Worm (Caenorhabditis elegans): ENCODE results near the gene Y69A2AR.1.
A peak's percentile ranks its signal among the peaks of the same experiment; 100 is the strongest.

The Y69A2AR.1 gene

ce11 chrIV:2664901-2665201 lies 2.0 kb upstream of the Y69A2AR.1 start:
- TF ChIP-seq lin-40 (tag; optimal IDR thresholded peaks at IDR 0.05), result no peak
- TF ChIP-seq akir-1 (GFP tag; optimal IDR thresholded peaks at IDR 0.05), result no peak
- no peak for TF ChIP-seq ceh-100 (GFP tag; IDR thresholded peaks at IDR 0.05)
- TF ChIP-seq snpc-3.4 (tag; optimal IDR thresholded peaks at IDR 0.05), result peak; percentile 72
- no peak for TF ChIP-seq lag-1 (GFP tag; IDR thresholded peaks at IDR 0.05)
- TF ChIP-seq hsf-1 (GFP tag; IDR thresholded peaks at IDR 0.05), result 0 out of 2 replicates have a peak, but pooled peaks have one; percentile 33
- peak; percentile 16 for TF ChIP-seq tlf-1 (GFP tag; optimal IDR thresholded peaks at IDR 0.05)
- TF ChIP-seq Y56A3A.18 (GFP tag; IDR thresholded peaks at IDR 0.05), result 0 out of 2 replicates have a peak, but pooled peaks have one; percentile 8
- TF ChIP-seq zim-3 (tag; optimal IDR thresholded peaks at IDR 0.05), result peak; percentile 16
- TF ChIP-seq ZK185.1 (tag; optimal IDR thresholded peaks at IDR 0.05; ENCODE audit: poor library complexity, severe bottlenecking), result no peak
- TF ChIP-seq lin-35 (GFP tag; optimal IDR thresholded peaks at IDR 0.05), result no peak
- peak; percentile 96 for TF ChIP-seq B0261.1 (tag; optimal IDR thresholded peaks at IDR 0.05)
- 0 out of 2 replicates have a peak, but pooled peaks have one; percentile 18 for TF ChIP-seq F33H1.4 (GFP tag; IDR thresholded peaks at IDR 0.05)
- TF ChIP-seq tbp1 (GFP tag; optimal IDR thresholded peaks at IDR 0.05), result peak; percentile 98
- TF ChIP-seq hmg-1.2 (GFP tag; IDR thresholded peaks at IDR 0.05), result peak; percentile 36; the same call in 1 of the 2 replicates
- no peak for TF ChIP-seq nhr-27 (tag; optimal IDR thresholded peaks at IDR 0.05)
- TF ChIP-seq ztf-26 (tag; optimal IDR thresholded peaks at IDR 0.05), result peak; percentile 25
- peak; percentile 16 for TF ChIP-seq lsl-1 (GFP tag; optimal IDR thresholded peaks at IDR 0.05)
- no peak for TF ChIP-seq sptf-2 (GFP tag; optimal IDR thresholded peaks at IDR 0.05)
- TF ChIP-seq sea-2 (GFP tag; IDR thresholded peaks at IDR 0.05), result no peak
- peak; percentile 6 for TF ChIP-seq atf-7 (tag; optimal IDR thresholded peaks at IDR 0.05)
- no peak for TF ChIP-seq hlh-26 (GFP tag; conservative IDR thresholded peaks at IDR 0.05)
- peak; percentile 30 to 79 for TF ChIP-seq rec-8 (tag; optimal IDR thresholded peaks at IDR 0.05)
- TF ChIP-seq ztf-25 (GFP tag; IDR thresholded peaks at IDR 0.05), result peak; percentile 87
- TF ChIP-seq let-607 (tag; optimal IDR thresholded peaks at IDR 0.05), result peak; percentile 7 to 38
- no peak for TF ChIP-seq F57C9.4 (tag; optimal IDR thresholded peaks at IDR 0.05)
- TF ChIP-seq ztf-18 (tag; optimal IDR thresholded peaks at IDR 0.05), result peak; percentile 59
- TF ChIP-seq dox-1 (GFP tag; IDR thresholded peaks at IDR 0.05), result peak; percentile 38; the same call in 1 of the 2 replicates
- no peak for TF ChIP-seq rcor-1 (GFP tag; IDR thresholded peaks at IDR 0.05)
- no peak for TF ChIP-seq unc-62 (GFP tag; optimal IDR thresholded peaks at IDR 0.05)
- 0 out of 2 replicates have a peak, but pooled peaks have one; percentile 65 for TF ChIP-seq cebp-2 (GFP tag; IDR thresholded peaks at IDR 0.05)
- peak; percentile 46 for TF ChIP-seq attf-5 (GFP tag; optimal IDR thresholded peaks at IDR 0.05)
- 0 out of 2 replicates have a peak, but pooled peaks have one; percentile 62 for TF ChIP-seq Y79H2A.3 (GFP tag; conservative IDR thresholded peaks at IDR 0.05)
- peak; percentile 60 for TF ChIP-seq T26A5.8 (tag; optimal IDR thresholded peaks at IDR 0.05)
- no peak for TF ChIP-seq egl-18 (GFP tag; IDR thresholded peaks at IDR 0.05)
- TF ChIP-seq B0019.2 (GFP tag; conservative IDR thresholded peaks at IDR 0.05), result no peak
- no peak for TF ChIP-seq xnd-1 (tag; optimal IDR thresholded peaks at IDR 0.05)
- peak; percentile 30; the same call in 1 of the 2 replicates for TF ChIP-seq D2030.7 (GFP tag; IDR thresholded peaks at IDR 0.05)
- TF ChIP-seq snpc-4 (GFP tag; optimal IDR thresholded peaks at IDR 0.05), result peak; percentile 24
- peak in 1 of 4 experiments; percentile 7 for TF ChIP-seq snpc-4 (tag; optimal IDR thresholded peaks at IDR 0.05)
- TF ChIP-seq dpff-1 (tag; optimal IDR thresholded peaks at IDR 0.05), result peak; percentile 25
- no peak for TF ChIP-seq ama-1 (optimal IDR thresholded peaks at IDR 0.05)
- peak; percentile 3 to 91 for TF ChIP-seq ama-1 (GFP tag; optimal IDR thresholded peaks at IDR 0.05)
- 0 out of 2 replicates have a peak, but pooled peaks have one; percentile 19 for TF ChIP-seq nfyb-1 (GFP tag; IDR thresholded peaks at IDR 0.05)
- peak; percentile 68 for TF ChIP-seq nhr-90 (tag; optimal IDR thresholded peaks at IDR 0.05)
- TF ChIP-seq pbrm-1 (GFP tag; IDR thresholded peaks at IDR 0.05), result peak; percentile 48; the same call in 1 of the 2 replicates
- no peak for TF ChIP-seq cebp-1 (GFP tag; IDR thresholded peaks at IDR 0.05)
- peak; percentile 39 for TF ChIP-seq cebp-1 (tag; optimal IDR thresholded peaks at IDR 0.05)
- peak; percentile 94 for TF ChIP-seq die-1 (tag; optimal IDR thresholded peaks at IDR 0.05)

Data from whole organism, young adult.